Fruit fly (Drosophila melanogaster) whole organism, embryonic: ENCODE measurements around the gene Rbp4.
A peak's percentile ranks its signal among the peaks of the same experiment; 100 is the strongest.

Experiments used
- Atf6 ChIP-seq: fragments of 200-800 bp; sonication (Bioruptor generic); IDR thresholded peaks from 2 replicates; pipeline ENCODE4 v1.3.6; 2022; ENCODE audit warnings: missing biosample characterization, missing genetic modification characterization
- Awh ChIP-seq: fragments of 200-800 bp; sonication (Bioruptor generic); IDR thresholded peaks from 2 replicates; pipeline ENCODE4, ENCODE4 v1.3.6; 2022; ENCODE audit warnings: missing biosample characterization, missing genetic modification characterization
- B-H1 ChIP-seq: fragments of 200-800 bp; sonication (Bioruptor generic); IDR thresholded peaks from 3 replicates; pipeline ENCODE4 v1.3.6; 2022; ENCODE audit warnings: missing biosample characterization, missing genetic modification characterization
- CG10209 ChIP-seq: fragments of 200-800 bp; sonication (Bioruptor generic); optimal IDR thresholded peaks from 3 replicates; lab custom pipeline; 2017; ENCODE audit warnings: missing biosample characterization, mild to moderate bottlenecking, missing genetic modification characterization, missing genetic modification reagents
- CG10267 ChIP-seq: fragments of 200-800 bp; sonication (Bioruptor generic); optimal IDR thresholded peaks from 2 replicates; lab custom pipeline; 2018; ENCODE audit warnings: missing biosample characterization, mild to moderate bottlenecking, missing genetic modification characterization, moderate library complexity
- CG10654 ChIP-seq: fragments of 200-800 bp; sonication (Bioruptor generic); optimal IDR thresholded peaks from 2 replicates; lab custom pipeline; 2016; ENCODE audit warnings: missing biosample characterization, missing genetic modification characterization
- CG10959 ChIP-seq: fragments of 200-800 bp; sonication (Bioruptor generic); IDR thresholded peaks from 2 replicates; pipeline ENCODE4 v1.3.6; 2022; ENCODE audit warnings: missing biosample characterization, missing genetic modification characterization
- CG10979 ChIP-seq: fragments of 200-800 bp; sonication (Bioruptor generic); optimal IDR thresholded peaks from 2 replicates; lab custom pipeline; 2018; ENCODE audit warnings: missing biosample characterization, mild to moderate bottlenecking, missing genetic modification characterization, moderate library complexity
- CG11504 ChIP-seq: fragments of 200-800 bp; sonication (Bioruptor generic); optimal IDR thresholded peaks from 3 replicates; lab custom pipeline; 2019; ENCODE audit warnings: missing biosample characterization, mild to moderate bottlenecking, missing genetic modification characterization, moderate library complexity
- CG11560 ChIP-seq: fragments of 200-800 bp; sonication (Bioruptor generic); IDR thresholded peaks from 3 replicates; pipeline ENCODE4 v1.3.6; 2022; ENCODE audit warnings: missing biosample characterization, missing genetic modification characterization
- CG11696 ChIP-seq: fragments of 200-800 bp; sonication (Bioruptor generic); IDR thresholded peaks from 2 replicates; pipeline ENCODE4 v1.3.6; 2022; ENCODE audit warnings: missing biosample characterization, missing genetic modification characterization
- CG12744 ChIP-seq: fragments of 200-800 bp; sonication (Bioruptor generic); optimal IDR thresholded peaks from 2 replicates; lab custom pipeline; 2016; ENCODE audit warnings: missing biosample characterization, missing genetic modification characterization
- CG13624 ChIP-seq: fragments of 200-800 bp; sonication (Bioruptor generic); optimal IDR thresholded peaks from 2 replicates; lab custom pipeline; 2016; ENCODE audit warnings: missing biosample characterization, missing genetic modification characterization
- CG14014 ChIP-seq: fragments of 200-800 bp; sonication (Bioruptor generic); IDR thresholded peaks from 2 replicates; pipeline ENCODE4 v1.3.6; 2022; ENCODE audit warnings: missing biosample characterization, missing genetic modification characterization
- CG15011 ChIP-seq: fragments of 200-800 bp; sonication (Bioruptor generic); optimal IDR thresholded peaks from 3 replicates; lab custom pipeline; 2018; ENCODE audit warnings: missing biosample characterization, mild to moderate bottlenecking, missing genetic modification characterization
- CG18262 ChIP-seq: fragments of 200-800 bp; optimal IDR thresholded peaks from 3 replicates; lab custom pipeline; 2019; ENCODE audit warnings: missing biosample characterization, mild to moderate bottlenecking, missing genetic modification characterization, moderate library complexity
- CG2202 ChIP-seq: fragments of 200-800 bp; sonication (Bioruptor generic); optimal IDR thresholded peaks from 2 replicates; lab custom pipeline; 2018; ENCODE audit warnings: missing biosample characterization, mild to moderate bottlenecking, missing genetic modification characterization
- CG3065 ChIP-seq: fragments of 200-800 bp; sonication (Bioruptor generic); optimal IDR thresholded peaks from 2 replicates; lab custom pipeline; 2016; ENCODE audit warnings: missing biosample characterization, missing genetic modification characterization
- CG31224 ChIP-seq: fragments of 200-800 bp; sonication (Bioruptor generic); IDR thresholded peaks from 2 replicates; pipeline ENCODE4 v1.3.6; 2022; ENCODE audit warnings: missing biosample characterization, missing genetic modification characterization
- CG3838 ChIP-seq: fragments of 200-800 bp; sonication (Bioruptor generic); optimal IDR thresholded peaks from 3 replicates; lab custom pipeline; 2016; ENCODE audit warnings: missing biosample characterization, missing genetic modification characterization
- CG4854 ChIP-seq: fragments of 200-800 bp; sonication (Bioruptor generic); optimal IDR thresholded peaks from 2 replicates; lab custom pipeline; 2016; ENCODE audit warnings: missing biosample characterization, missing genetic modification characterization, inconsistent platforms
- CG7745 ChIP-seq: fragments of 200-800 bp; sonication (Bioruptor generic); optimal IDR thresholded peaks from 2 replicates; lab custom pipeline; 2018; ENCODE audit warnings: missing biosample characterization, mild to moderate bottlenecking, missing genetic modification characterization, moderate library complexity
- CG7928 ChIP-seq: fragments of 200-800 bp; sonication (Bioruptor generic); optimal IDR thresholded peaks from 2 replicates; lab custom pipeline; 2017; ENCODE audit warnings: missing biosample characterization, mild to moderate bottlenecking, missing genetic modification characterization
- CG7963 ChIP-seq: fragments of 200-800 bp; sonication (Bioruptor generic); IDR thresholded peaks from 3 replicates; pipeline ENCODE4 v1.3.6; 2022; ENCODE audit warnings: missing biosample characterization, missing genetic modification characterization; ENCODE audit not compliant: partially characterized antibody
- CG8290 ChIP-seq, 3 experiments: fragments of 200-800 bp; sonication (Bioruptor generic); optimal IDR thresholded peaks; 2 replicates each; lab custom pipeline; 2016 to 2019; ENCODE audit warnings: missing biosample characterization in 3 of 3, missing genetic modification characterization in 3 of 3, mild to moderate bottlenecking in 2 of 3, moderate library complexity in 1 of 3
- Fer2 ChIP-seq: fragments of 200-800 bp; sonication (Bioruptor generic); optimal IDR thresholded peaks from 2 replicates; lab custom pipeline; 2018; ENCODE audit warnings: missing biosample characterization, mild to moderate bottlenecking, missing genetic modification characterization, moderate library complexity
- Hr3 ChIP-seq: fragments of 200-800 bp; sonication (Bioruptor generic); optimal IDR thresholded peaks from 3 replicates; lab custom pipeline; 2016; ENCODE audit warnings: missing biosample characterization, missing genetic modification characterization
- Hr39 ChIP-seq: fragments of >200 bp; optimal IDR thresholded peaks from 2 replicates; lab custom pipeline; 2017
- MESR4 ChIP-seq: fragments of 200-800 bp; sonication (Bioruptor generic); optimal IDR thresholded peaks from 2 replicates; lab custom pipeline; 2018; ENCODE audit warnings: missing biosample characterization, mild to moderate bottlenecking, missing genetic modification characterization, moderate library complexity
- Med ChIP-seq: fragments of 200-800 bp; sonication (Bioruptor generic); peaks from one replicate; lab custom pipeline; 2016; ENCODE audit warnings: missing biosample characterization, missing genetic modification characterization, mild to moderate bottlenecking, inconsistent platforms, moderate library complexity
- Mes4 ChIP-seq: fragments of 200-800 bp; sonication (Bioruptor generic); optimal IDR thresholded peaks from 2 replicates; lab custom pipeline; 2016; ENCODE audit warnings: missing biosample characterization, missing genetic modification characterization
- Nf-YA ChIP-seq: fragments of 200-800 bp; sonication (Bioruptor generic); IDR thresholded peaks from 2 replicates; pipeline ENCODE4 v1.3.6; 2022; ENCODE audit warnings: missing biosample characterization, missing genetic modification characterization
- Nf-YB ChIP-seq: fragments of 200-800 bp; sonication (Bioruptor generic); optimal IDR thresholded peaks from 3 replicates; lab custom pipeline; 2019; ENCODE audit warnings: missing biosample characterization, mild to moderate bottlenecking, missing genetic modification characterization, moderate library complexity
- Six4 ChIP-seq: fragments of 200-800 bp; sonication (Bioruptor generic); optimal IDR thresholded peaks from 2 replicates; lab custom pipeline; 2016; ENCODE audit warnings: missing biosample characterization, missing genetic modification characterization
- Sry-δ ChIP-seq: fragments of 200-800 bp; sonication (Bioruptor generic); optimal IDR thresholded peaks from 2 replicates; lab custom pipeline; 2016; ENCODE audit warnings: missing biosample characterization, missing genetic modification characterization
- al ChIP-seq: fragments of 200-800 bp; sonication (Bioruptor generic); IDR thresholded peaks from 2 replicates; pipeline ENCODE4 v1.3.6; 2022; ENCODE audit warnings: missing biosample characterization, missing genetic modification characterization
- cad ChIP-seq: fragments of >200 bp; optimal IDR thresholded peaks from 2 replicates; lab custom pipeline; 2017; ENCODE audit warnings: missing biosample characterization, missing genetic modification characterization
- chm ChIP-seq: fragments of 200-800 bp; sonication (Bioruptor generic); IDR thresholded peaks from 2 replicates; pipeline ENCODE4 v1.3.6; 2022; ENCODE audit warnings: missing biosample characterization, missing genetic modification characterization
- dimm ChIP-seq: fragments of 200-800 bp; sonication (Bioruptor generic); IDR thresholded peaks from 2 replicates; pipeline ENCODE4 v1.3.6; 2022; ENCODE audit warnings: missing biosample characterization, missing genetic modification characterization
- dmrt11E ChIP-seq: fragments of 200-800 bp; sonication (Bioruptor generic); optimal IDR thresholded peaks from 3 replicates; lab custom pipeline; 2018; ENCODE audit warnings: missing biosample characterization, mild to moderate bottlenecking, missing genetic modification characterization, moderate library complexity
- gcm2 ChIP-seq: fragments of 200-800 bp; sonication (Bioruptor generic); optimal IDR thresholded peaks from 2 replicates; lab custom pipeline; 2016; ENCODE audit warnings: missing biosample characterization, missing genetic modification characterization
- ham ChIP-seq: fragments of 200-800 bp; sonication (Bioruptor generic); IDR thresholded peaks from 2 replicates; pipeline ENCODE4 v1.3.6; 2022; ENCODE audit warnings: missing biosample characterization, missing genetic modification characterization
- insv ChIP-seq, 2 experiments: fragments of 200-800 bp; sonication (Bioruptor generic); optimal IDR thresholded peaks; 3 replicates each; lab custom pipeline; 2016 to 2018; ENCODE audit warnings: missing biosample characterization in 2 of 2, missing genetic modification characterization in 2 of 2
- lmd ChIP-seq: fragments of 200-800 bp; sonication (Bioruptor generic); IDR thresholded peaks from 2 replicates; pipeline ENCODE4 v1.3.6; 2022; ENCODE audit warnings: missing biosample characterization, missing genetic modification characterization
- luna ChIP-seq: fragments of 200-800 bp; sonication (Bioruptor generic); optimal IDR thresholded peaks from 2 replicates; lab custom pipeline; 2016; ENCODE audit warnings: missing biosample characterization, missing genetic modification characterization
- row ChIP-seq: fragments of 200-800 bp; sonication (Bioruptor generic); IDR thresholded peaks from 3 replicates; pipeline ENCODE4 v1.3.6; 2022; ENCODE audit warnings: missing biosample characterization, missing genetic modification characterization
- stwl ChIP-seq: fragments of 200-800 bp; sonication (Bioruptor generic); optimal IDR thresholded peaks from 3 replicates; lab custom pipeline; 2018; ENCODE audit warnings: missing biosample characterization, mild to moderate bottlenecking, missing genetic modification characterization, moderate library complexity
- trh ChIP-seq: fragments of 200-800 bp; sonication (Bioruptor generic); optimal IDR thresholded peaks from 2 replicates; lab custom pipeline; 2016; ENCODE audit warnings: missing biosample characterization, missing genetic modification characterization
- unpg ChIP-seq: fragments of 200-800 bp; sonication (Bioruptor generic); optimal IDR thresholded peaks from 3 replicates; lab custom pipeline; 2018; ENCODE audit warnings: missing biosample characterization, mild to moderate bottlenecking, missing genetic modification characterization, moderate library complexity

Rbp4 gene

dm6 chr3R:13676137-13677086, 20.2 kb upstream of the Rbp4 start, which contains the start of the genes Lkb1 and CG9588 (continued):
- TF ChIP-seq CG3065 (no peak), CG14014 (GFP tag; lab: Robert Waterston, UW) (peak; percentile 72), Nf-YB (GFP tag; lab: Kevin White, UChicago) (no peak), Nf-YA (GFP tag; lab: Robert Waterston, UW) (peak; percentile 69; the same call in 1 of the 2 replicates), CG11560 (peak; percentile 63; the same call in 1 of the 3 replicates), CG10654 (GFP tag; lab: Kevin White, UChicago) (peak; percentile 5), lmd (GFP tag; lab: Robert Waterston, UW) (peak; percentile 82), CG7928 (GFP tag; lab: Kevin White, UChicago) (peak; percentile 93), unpg (GFP tag; lab: Kevin White, UChicago) (peak; percentile 23), Fer2 (tag; lab: Kevin White, UChicago) (no peak), CG31224 (GFP tag; lab: Robert Waterston, UW) (peak; percentile 48), CG7745 (tag; lab: Kevin White, UChicago) (no peak), gcm2 (no peak), B-H1 (GFP tag; lab: Robert Waterston, UW) (peak; percentile 66), row (GFP tag; lab: Robert Waterston, UW) (peak; percentile 81), CG11696 (GFP tag; lab: Robert Waterston, UW) (0 out of 2 replicates have a peak, but pooled peaks have one; percentile 43), Sry-δ (GFP tag; lab: Kevin White, UChicago) (peak; percentile 32), stwl (tag; lab: Kevin White, UChicago) (peak; percentile 39), trh (GFP tag; lab: Kevin White, UChicago) (peak; percentile 56), CG10959 (peak; percentile 70), dmrt11E (tag; lab: Kevin White, UChicago) (peak; percentile 30), al (GFP tag; lab: Robert Waterston, UW) (peak; percentile 48; the same call in 1 of the 2 replicates), Six4 (GFP tag; lab: Kevin White, UChicago) (no peak), CG2202 (tag; lab: Kevin White, UChicago) (no peak), CG3838 (GFP tag; lab: Kevin White, UChicago) (peak; percentile 1), Med (GFP tag; lab: Kevin White, UChicago) (peak; percentile 93), Hr39 (no peak), chm (GFP tag; lab: Robert Waterston, UW) (peak; percentile 78), luna (GFP tag; lab: Kevin White, UChicago) (no peak), cad (no peak), CG10979 (peak; percentile 16), CG11504 (peak; percentile 17), CG4854 (GFP tag; lab: Kevin White, UChicago) (no peak), insv (GFP tag; optimal IDR thresholded peaks at IDR 0.05; lab: Kevin White, UChicago) (no peak), Hr3 (GFP tag; lab: Kevin White, UChicago) (no peak), CG10209 (GFP tag; lab: Kevin White, UChicago) (peak; percentile 43), CG8290 (GFP tag; optimal IDR thresholded peaks at IDR 0.05; lab: Kevin White, UChicago) (no peak), CG8290 (tag; optimal IDR thresholded peaks at IDR 0.05; lab: Kevin White, UChicago) (peak in 1 of 2 experiments; percentile 73), CG12744 (GFP tag; lab: Kevin White, UChicago) (no peak), Awh (peak; percentile 85), CG7963 (GFP tag; lab: Robert Waterston, UW) (no peak), CG18262 (tag; lab: Kevin White, UChicago) (peak; percentile 20), dimm (GFP tag; lab: Robert Waterston, UW) (no peak), CG15011 (GFP tag; lab: Kevin White, UChicago) (no peak), CG13624 (GFP tag; lab: Kevin White, UChicago) (peak; percentile 45), ham (GFP tag; lab: Robert Waterston, UW) (0 out of 2 replicates have a peak, but pooled peaks have one; percentile 56), CG10267 (tag; lab: Kevin White, UChicago) (peak; percentile 28), Atf6 (GFP tag; lab: Robert Waterston, UW) (peak; percentile 71), Mes4 (GFP tag; lab: Kevin White, UChicago) (no peak), MESR4 (GFP tag; lab: Kevin White, UChicago) (peak; percentile 85)
